Worm (Caenorhabditis elegans) whole organism, late embryonic: Measurements from ENCODE around the gene faah-3.
"Not testable (repeated sequence)": the region's sequence is repeated elsewhere in the genome, so short reads cannot be mapped to it uniquely, and the experiment has no call there.

Experiments used
- ama-1 ChIP-seq: fragments of 150-350 bp; optimal IDR thresholded peaks from 2 replicates; lab custom pipeline; 2014
- nfya-1 ChIP-seq: sonication (generic microtip); optimal IDR thresholded peaks from 2 replicates; lab custom pipeline; 2017; ENCODE audit warnings: missing genetic modification characterization, mild to moderate bottlenecking, missing compliant biosample characterization, antibody characterized with exemption, moderate library complexity
- nhr-11 ChIP-seq: fragments of 150-350 bp; optimal IDR thresholded peaks from 2 replicates; lab custom pipeline; 2014; ENCODE audit warnings: missing biosample characterization, missing genetic modification characterization
- pat-9 ChIP-seq: fragments of 200-800 bp; sonication (Bioruptor generic); optimal IDR thresholded peaks from 2 replicates; lab custom pipeline; 2018; ENCODE audit warnings: mild to moderate bottlenecking, missing genetic modification characterization, moderate library complexity, missing compliant biosample characterization

DNA sequence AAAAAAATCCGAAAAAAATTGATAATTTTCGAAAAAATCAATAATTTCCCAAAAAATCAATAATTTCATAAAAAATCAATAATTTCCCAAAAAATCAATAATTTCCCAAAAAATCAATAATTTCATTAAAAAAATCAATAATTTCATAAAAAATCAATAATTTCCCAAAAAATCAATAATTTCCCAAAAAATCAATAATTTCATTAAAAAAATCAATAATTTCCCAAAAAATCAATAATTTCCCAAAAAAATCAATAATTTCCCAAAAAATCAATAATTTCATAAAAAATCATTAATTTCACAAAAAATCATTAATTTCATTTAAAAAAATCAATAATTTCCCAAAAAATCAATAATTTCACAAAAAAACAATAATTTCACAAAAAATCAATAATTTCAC lies 32.3 kb upstream of the faah-3 start:
- TF ChIP-seq nhr-11 (tag; lab: Kevin White, UChicago); ama-1 (lab: Kevin White, UChicago); pat-9 (tag; lab: Kevin White, UChicago); nfya-1: not testable (repeated sequence)
